Worm (Caenorhabditis elegans): ENCODE measurements around the gene rbg-1.
A peak's percentile ranks its signal among the peaks of the same experiment; 100 is the strongest.

Gene rbg-1

DNA sequence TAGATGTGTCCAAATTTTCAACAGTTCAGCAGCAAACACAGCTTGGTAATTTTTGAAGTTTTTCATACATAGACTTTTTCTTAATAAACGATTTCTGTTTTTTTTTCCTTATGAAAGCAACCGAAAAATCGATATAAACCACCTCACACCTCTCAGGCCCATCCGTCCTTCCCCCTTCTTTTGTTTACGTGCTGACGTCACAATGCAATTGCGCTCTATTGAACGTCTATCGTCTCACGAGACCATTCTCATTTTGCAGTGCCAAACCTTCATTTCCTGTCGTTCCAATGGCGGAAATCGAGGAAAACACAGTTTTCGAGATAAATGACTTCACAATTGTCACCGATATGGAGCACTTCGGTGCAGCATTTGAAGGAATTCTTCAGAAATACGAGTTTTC lies at the start of gene rbg-1:
Gene rbg-1 (plus strand): TSS at position 260 of the 400 bp plus-strand sequence.
- TF ChIP-seq hmg-11 (tag; optimal IDR thresholded peaks at IDR 0.05): peak; percentile 51
- peak; percentile 95 for TF ChIP-seq egl-5 (tag; optimal IDR thresholded peaks at IDR 0.05)
- TF ChIP-seq daf-12 (tag; optimal IDR thresholded peaks at IDR 0.05): no peak
- peak; percentile 57 for TF ChIP-seq elt-2 (tag; optimal IDR thresholded peaks at IDR 0.05)
- TF ChIP-seq R02D3.7 (tag; optimal IDR thresholded peaks at IDR 0.05): no peak
- TF ChIP-seq mdl-1 (tag; optimal IDR thresholded peaks at IDR 0.05): no peak
- TF ChIP-seq pqm-1 (tag; optimal IDR thresholded peaks at IDR 0.05): peak; percentile 35
- TF ChIP-seq fkh-2 (tag; optimal IDR thresholded peaks at IDR 0.05): peak; percentile 80
- peak; percentile 50 for TF ChIP-seq sea-2 (GFP tag; optimal IDR thresholded peaks at IDR 0.05)
- TF ChIP-seq nhr-12 (tag; optimal IDR thresholded peaks at IDR 0.05): no peak
- peak; percentile 83 for TF ChIP-seq snpc-4 (tag; optimal IDR thresholded peaks at IDR 0.05)
- peak; percentile 81 for TF ChIP-seq nfya-1 (tag; optimal IDR thresholded peaks at IDR 0.05; ENCODE audit: insufficient read depth)
- TF ChIP-seq fkh-10 (GFP tag; optimal IDR thresholded peaks at IDR 0.05): peak; percentile 15
- peak; percentile 79 for TF ChIP-seq ceh-28 (tag; optimal IDR thresholded peaks at IDR 0.05)
- TF ChIP-seq nhr-23 (tag; optimal IDR thresholded peaks at IDR 0.05): peak; percentile 39
- TF ChIP-seq pha-4 (tag; optimal IDR thresholded peaks at IDR 0.05): peak; percentile 96
- TF ChIP-seq ceh-9 (tag; optimal IDR thresholded peaks at IDR 0.05): no peak
- peak; percentile 62 for TF ChIP-seq lin-39 (tag; optimal IDR thresholded peaks at IDR 0.05)
- no peak for TF ChIP-seq unc-62 (GFP tag; optimal IDR thresholded peaks at IDR 0.05)
- peak; percentile 61 for TF ChIP-seq jun-1 (tag; optimal IDR thresholded peaks at IDR 0.05)
- peak; percentile 77 for TF ChIP-seq lin-15B (tag; optimal IDR thresholded peaks at IDR 0.05)
- no peak for TF ChIP-seq nhr-77 (tag; optimal IDR thresholded peaks at IDR 0.05)
- peak; percentile 87 for TF ChIP-seq nhr-25 (tag; optimal IDR thresholded peaks at IDR 0.05)
- TF ChIP-seq nhr-43 (tag; optimal IDR thresholded peaks at IDR 0.05; ENCODE audit: poor library complexity, severe bottlenecking): no peak

ce11 chrX:14938188-14938587 lies 45.1 kb upstream of the rbg-1 start:
- TF ChIP-seq snpc-4 (tag; optimal IDR thresholded peaks at IDR 0.05) (peak; percentile 80), unc-39 (tag; optimal IDR thresholded peaks at IDR 0.05) (no peak)

- TF ChIP-seq mml-1 (tag; optimal IDR thresholded peaks at IDR 0.05) (no peak), ztf-4 (tag; optimal IDR thresholded peaks at IDR 0.05) (no peak), R02D3.7 (tag; optimal IDR thresholded peaks at IDR 0.05) (no peak), nfya-1 (tag; optimal IDR thresholded peaks at IDR 0.05; ENCODE audit: insufficient read depth) (no peak), lsy-12 (tag; optimal IDR thresholded peaks at IDR 0.05) (no peak), lin-39 (tag; optimal IDR thresholded peaks at IDR 0.05) (no peak), elt-2 (tag; optimal IDR thresholded peaks at IDR 0.05) (no peak)
Observed at ce11 chrX:14946217-14946463, 37.2 kb upstream of the rbg-1 start, which contains the start of gene mrp-5. Gene mrp-5, minus strand, starts transcription at chrX:14946317.

ce11 chrX:14946464-14947354 lies 36.6 kb upstream of the rbg-1 start:
- TF ChIP-seq ztf-4 (tag; optimal IDR thresholded peaks at IDR 0.05): no peak
- peak; percentile 99 for TF ChIP-seq elt-2 (tag; optimal IDR thresholded peaks at IDR 0.05)
- TF ChIP-seq pha-4 (tag; optimal IDR thresholded peaks at IDR 0.05): peak; percentile 45
- no peak for TF ChIP-seq mml-1 (tag; optimal IDR thresholded peaks at IDR 0.05)
- peak; percentile 2 for TF ChIP-seq snpc-4 (tag; optimal IDR thresholded peaks at IDR 0.05)
- peak; percentile 77 for TF ChIP-seq lin-15B (tag; optimal IDR thresholded peaks at IDR 0.05)
- TF ChIP-seq egl-5 (tag; optimal IDR thresholded peaks at IDR 0.05): peak; percentile 73
- no peak for TF ChIP-seq elt-3 (tag; optimal IDR thresholded peaks at IDR 0.05)
- TF ChIP-seq ceh-9 (tag; optimal IDR thresholded peaks at IDR 0.05): no peak
- TF ChIP-seq jun-1 (tag; optimal IDR thresholded peaks at IDR 0.05): peak; percentile 52
- peak; percentile 30 for TF ChIP-seq nfya-1 (tag; optimal IDR thresholded peaks at IDR 0.05; ENCODE audit: insufficient read depth)
- TF ChIP-seq pqm-1 (tag; optimal IDR thresholded peaks at IDR 0.05): peak; percentile 94
- TF ChIP-seq nhr-43 (tag; optimal IDR thresholded peaks at IDR 0.05; ENCODE audit: poor library complexity, severe bottlenecking): peak; percentile 20
- TF ChIP-seq lsy-12 (tag; optimal IDR thresholded peaks at IDR 0.05): no peak

ce11 chrX:14947355-14947668 lies 36.0 kb upstream of the rbg-1 start:
- TF ChIP-seq nhr-23 (tag; optimal IDR thresholded peaks at IDR 0.05) (peak; percentile 76), pha-4 (tag; optimal IDR thresholded peaks at IDR 0.05) (peak; percentile 3), ceh-9 (tag; optimal IDR thresholded peaks at IDR 0.05) (no peak), lin-39 (tag; optimal IDR thresholded peaks at IDR 0.05) (no peak)
